Worm (Caenorhabditis elegans) whole organism, L4 larva: ENCODE data around the gene slfl-5.
A peak's percentile ranks its signal among the peaks of the same experiment; 100 is the strongest.

Experiments used
- F44E2.7 ChIP-seq: fragments of 200-800 bp; sonication (Bioruptor generic); IDR thresholded peaks from 2 replicates; pipeline ENCODE4 v2.1.2; 2022; ENCODE audit warnings: missing genetic modification characterization, missing compliant biosample characterization
- ceh-32 ChIP-seq: sonication (generic microtip); optimal IDR thresholded peaks from 2 replicates; lab custom pipeline; 2016; ENCODE audit warnings: mild to moderate bottlenecking, missing genetic modification characterization, missing compliant biosample characterization; ENCODE audit not compliant: poor library complexity
- daf-12 ChIP-seq: fragments of 150-350 bp; optimal IDR thresholded peaks from 2 replicates; lab custom pipeline; 2014; ENCODE audit warnings: missing biosample characterization, missing genetic modification reagents, missing genetic modification characterization
- daf-19 ChIP-seq: fragments of 200-800 bp; sonication (Bioruptor generic); conservative IDR thresholded peaks from 2 replicates; pipeline ENCODE4 v1.3.6; 2022; ENCODE audit warnings: missing genetic modification characterization, missing compliant biosample characterization
- fkh-10 ChIP-seq: fragments of 150-350 bp; optimal IDR thresholded peaks from 2 replicates; lab custom pipeline; 2014; ENCODE audit warnings: missing biosample characterization, missing genetic modification reagents, missing genetic modification characterization
- gei-8 ChIP-seq: fragments of 200-800 bp; sonication (Bioruptor generic); optimal IDR thresholded peaks from 2 replicates; lab custom pipeline; 2018; ENCODE audit warnings: mild to moderate bottlenecking, missing genetic modification characterization, missing compliant biosample characterization
- lsy-2 ChIP-seq, 2 experiments: fragments of 150-350 bp in 1 of 2; sonication (generic microtip) in 1 of 2; optimal IDR thresholded peaks; 2 replicates each; lab custom pipeline; 2014 to 2017; ENCODE audit warnings: missing biosample characterization in 2 of 2, missing genetic modification characterization in 2 of 2
- mep-1 ChIP-seq: fragments of 150-350 bp; sonication (generic microtip); optimal IDR thresholded peaks from 3 replicates; lab custom pipeline; 2014; ENCODE audit warnings: missing biosample characterization, missing genetic modification characterization
- nhr-6 ChIP-seq: fragments of 150-350 bp; optimal IDR thresholded peaks from 2 replicates; lab custom pipeline; 2014; ENCODE audit warnings: missing biosample characterization, missing genetic modification characterization
- pqm-1 ChIP-seq: sonication (generic microtip); optimal IDR thresholded peaks from 2 replicates; lab custom pipeline; 2017; ENCODE audit warnings: missing biosample characterization, missing genetic modification characterization
- skn-1 ChIP-seq: fragments of 150-350 bp; optimal IDR thresholded peaks from 2 replicates; lab custom pipeline; 2014; ENCODE audit warnings: missing biosample characterization, missing genetic modification characterization
- snpc-4 ChIP-seq: fragments of 150-350 bp; optimal IDR thresholded peaks from 2 replicates; lab custom pipeline; 2014; ENCODE audit warnings: missing biosample characterization, missing genetic modification characterization
- unc-62 ChIP-seq, 3 experiments: fragments of 150-350 bp in 1 of 3; sonication (generic microtip); optimal IDR thresholded peaks in 2 of 3; peaks in 1 of 3; 1 replicate in 1 of 3; 2 replicates in 2 of 3; lab custom pipeline; 2014 to 2017; ENCODE audit warnings: missing biosample characterization in 3 of 3, missing genetic modification characterization in 3 of 3, missing genetic modification reagents in 3 of 3, missing genotype in 1 of 3
- zfp-2 ChIP-seq: sonication (generic microtip); optimal IDR thresholded peaks from 2 replicates; lab custom pipeline; 2016; ENCODE audit warnings: mild to moderate bottlenecking, missing genetic modification characterization, missing compliant biosample characterization

DNA sequence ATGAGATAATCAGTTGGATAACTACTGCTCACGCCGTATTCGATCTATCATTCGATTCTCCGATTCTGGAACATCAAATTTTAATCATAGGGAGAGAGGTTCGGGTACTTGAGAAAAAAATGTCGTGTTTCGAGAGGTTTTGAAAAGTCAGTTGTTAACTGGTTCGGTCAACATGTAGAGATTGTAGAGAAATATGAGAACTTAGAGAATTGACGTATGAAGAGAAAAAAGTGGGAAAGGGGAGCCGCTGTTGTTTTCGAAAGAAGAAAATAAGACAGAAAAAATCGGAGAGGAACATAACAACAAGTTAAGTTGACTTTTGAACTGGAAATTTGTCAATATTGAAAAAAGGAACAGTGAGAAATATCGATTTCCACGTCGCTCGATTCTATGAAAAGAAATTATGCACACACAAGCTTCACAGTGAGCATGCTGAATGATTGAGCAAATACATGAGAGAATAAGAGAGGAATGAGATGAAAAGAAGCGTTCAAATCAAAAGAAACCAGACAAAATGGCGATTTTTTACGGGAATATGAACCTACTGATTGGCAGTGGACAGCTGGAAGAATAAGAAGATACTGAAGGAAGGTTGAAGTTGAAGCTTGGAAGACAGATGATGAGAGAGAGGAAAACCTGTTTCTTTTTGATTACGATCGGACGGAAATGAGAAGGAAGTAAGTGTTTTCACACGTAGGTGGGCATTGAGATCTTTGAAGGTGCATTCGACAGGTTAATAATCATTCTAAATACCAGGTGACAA lies at the start of gene slfl-5, which contains the start of the genes T04H1.13 and rad-50:
- TF ChIP-seq skn-1 (tag; lab: Kevin White, UChicago) = no peak
- TF ChIP-seq fkh-10 (GFP tag; lab: Kevin White, UChicago) = no peak
- TF ChIP-seq ceh-32 (tag; lab: Kevin White, UChicago) = no peak
- TF ChIP-seq zfp-2 = no peak
- no peak for TF ChIP-seq lsy-2 (tag; optimal IDR thresholded peaks at IDR 0.05; lab: Kevin White, UChicago)
- TF ChIP-seq pqm-1 (tag; lab: Kevin White, UChicago) = no peak
- no peak for TF ChIP-seq nhr-6 (tag; lab: Kevin White, UChicago)
- TF ChIP-seq mep-1 (tag; lab: Kevin White, UChicago) = no peak
- TF ChIP-seq daf-12 (tag; lab: Kevin White, UChicago) = no peak
- no peak for TF ChIP-seq daf-19
- TF ChIP-seq snpc-4 = no peak
- TF ChIP-seq unc-62 (GFP tag; optimal IDR thresholded peaks at IDR 0.05 in 1 of 2; lab: Kevin White, UChicago) = peak in 1 of 2 experiments; percentile 8
- no peak for TF ChIP-seq unc-62 (tag; optimal IDR thresholded peaks at IDR 0.05; lab: Kevin White, UChicago)
- no peak for TF ChIP-seq F44E2.7 (GFP tag; lab: Robert Waterston, UW)
- TF ChIP-seq gei-8 (GFP tag; lab: Kevin White, UChicago) = no peak
